Worm (Caenorhabditis elegans) whole organism, early embryonic: ENCODE results near the gene F56A8.9.

Experiments
- B0310.2 ChIP-seq: sonication (generic microtip); optimal IDR thresholded peaks from 2 replicates; lab custom pipeline; 2016; ENCODE audit warnings: mild to moderate bottlenecking, missing genetic modification characterization, missing compliant biosample characterization
- F13C5.2 ChIP-seq: sonication (generic microtip); optimal IDR thresholded peaks from 2 replicates; lab custom pipeline; 2017; ENCODE audit warnings: mild to moderate bottlenecking, missing genetic modification characterization, inconsistent platforms, missing compliant biosample characterization
- aly-1 ChIP-seq: sonication (generic microtip); optimal IDR thresholded peaks from 2 replicates; lab custom pipeline; 2016; ENCODE audit warnings: missing genetic modification characterization, missing compliant biosample characterization
- ama-1 ChIP-seq: fragments of 150-350 bp; optimal IDR thresholded peaks from 2 replicates; lab custom pipeline; 2014
- ceh-13 ChIP-seq: fragments of 200-800 bp; sonication (Bioruptor generic); optimal IDR thresholded peaks from 2 replicates; lab custom pipeline; 2018; ENCODE audit warnings: mild to moderate bottlenecking, missing genetic modification characterization, missing compliant biosample characterization
- ceh-36 ChIP-seq: sonication (generic microtip); optimal IDR thresholded peaks from 2 replicates; lab custom pipeline; 2016; ENCODE audit warnings: missing genetic modification characterization, inconsistent platforms, missing compliant biosample characterization
- ets-7 ChIP-seq: sonication (generic microtip); optimal IDR thresholded peaks from 2 replicates; lab custom pipeline; 2016; ENCODE audit warnings: missing genotype, missing genetic modification characterization, missing compliant biosample characterization
- flt-1 ChIP-seq: fragments of 200-800 bp; sonication (Bioruptor generic); IDR thresholded peaks from 2 replicates; pipeline ENCODE4 v1.3.6; 2022; ENCODE audit warnings: missing genetic modification characterization, missing compliant biosample characterization
- hmbx-1 ChIP-seq: sonication (generic microtip); optimal IDR thresholded peaks from 2 replicates; lab custom pipeline; 2016; ENCODE audit warnings: mild to moderate bottlenecking, missing genetic modification characterization, missing compliant biosample characterization
- hmg-4 ChIP-seq: fragments of 200-800 bp; sonication (Bioruptor generic); optimal IDR thresholded peaks from 2 replicates; lab custom pipeline; 2018; ENCODE audit warnings: mild to moderate bottlenecking, missing genetic modification characterization, missing compliant biosample characterization
- hnd-1 ChIP-seq: sonication (generic microtip); optimal IDR thresholded peaks from 2 replicates; lab custom pipeline; 2016; ENCODE audit warnings: missing genetic modification characterization, missing compliant biosample characterization
- pes-1 ChIP-seq: fragments of 200-800 bp; sonication (Bioruptor generic); IDR thresholded peaks from 2 replicates; pipeline ENCODE4 v1.3.6; 2022; ENCODE audit warnings: missing genetic modification reagents, missing genetic modification characterization, missing compliant biosample characterization
- scrt-1 ChIP-seq: fragments of 200-800 bp; sonication (Bioruptor generic); IDR thresholded peaks from 2 replicates; pipeline ENCODE4 v1.3.6; 2022; ENCODE audit warnings: missing genetic modification characterization, missing compliant biosample characterization
- sea-1 ChIP-seq: fragments of 200-800 bp; sonication (Bioruptor generic); conservative IDR thresholded peaks from 2 replicates; pipeline ENCODE4 v1.3.6; 2022; ENCODE audit warnings: missing genetic modification characterization, missing compliant biosample characterization
- tbx-11 ChIP-seq: fragments of 200-800 bp; sonication (Bioruptor generic); IDR thresholded peaks from 2 replicates; pipeline ENCODE4 v1.3.6; 2022; ENCODE audit warnings: missing genetic modification characterization, missing compliant biosample characterization
- tbx-37 ChIP-seq: fragments of 200-800 bp; sonication (Bioruptor generic); conservative IDR thresholded peaks from 2 replicates; pipeline ENCODE4 v1.3.6; 2022; ENCODE audit warnings: missing genetic modification reagents, missing genetic modification characterization, missing compliant biosample characterization
- tra-4 ChIP-seq: sonication (generic microtip); optimal IDR thresholded peaks from 2 replicates; lab custom pipeline; 2017; ENCODE audit warnings: missing genetic modification characterization, missing compliant biosample characterization

The F56A8.9 gene

ce11 chrIII:13254178-13254725, at the start of gene F56A8.9:
TSS of gene F56A8.9 (plus strand) at chrIII:13254675.
- TF ChIP-seq tra-4 (tag; lab: Kevin White, UChicago) (no peak), aly-1 (tag; lab: Kevin White, UChicago) (no peak), F13C5.2 (tag; lab: Kevin White, UChicago) (no peak), B0310.2 (no peak), scrt-1 (GFP tag; lab: Robert Waterston, UW) (no peak), ets-7 (tag; lab: Kevin White, UChicago) (no peak), hmbx-1 (no peak)

ce11 chrIII:13204682-13205081, 49.8 kb upstream of the F56A8.9 start, which contains the start of gene Y39E4B.11:
TSS of gene Y39E4B.11 (plus strand) at chrIII:13204982.
- no peak for TF ChIP-seq tra-4 (tag; lab: Kevin White, UChicago)
- TF ChIP-seq F13C5.2 (tag; lab: Kevin White, UChicago): no peak
- no peak for TF ChIP-seq ceh-36 (tag; lab: Kevin White, UChicago)
- no peak for TF ChIP-seq ets-7 (tag; lab: Kevin White, UChicago)
- no peak for TF ChIP-seq flt-1 (GFP tag; lab: Robert Waterston, UW)
- TF ChIP-seq tbx-11: no peak
- TF ChIP-seq tbx-37: no peak
- TF ChIP-seq aly-1 (tag; lab: Kevin White, UChicago): no peak
- TF ChIP-seq hnd-1 (tag; lab: Kevin White, UChicago): no peak
- TF ChIP-seq ama-1: no peak
- TF ChIP-seq B0310.2: no peak
- TF ChIP-seq hmg-4 (GFP tag; lab: Kevin White, UChicago): no peak
- TF ChIP-seq sea-1 (GFP tag; lab: Robert Waterston, UW): no peak
- TF ChIP-seq scrt-1 (GFP tag; lab: Robert Waterston, UW): no peak

DNA sequence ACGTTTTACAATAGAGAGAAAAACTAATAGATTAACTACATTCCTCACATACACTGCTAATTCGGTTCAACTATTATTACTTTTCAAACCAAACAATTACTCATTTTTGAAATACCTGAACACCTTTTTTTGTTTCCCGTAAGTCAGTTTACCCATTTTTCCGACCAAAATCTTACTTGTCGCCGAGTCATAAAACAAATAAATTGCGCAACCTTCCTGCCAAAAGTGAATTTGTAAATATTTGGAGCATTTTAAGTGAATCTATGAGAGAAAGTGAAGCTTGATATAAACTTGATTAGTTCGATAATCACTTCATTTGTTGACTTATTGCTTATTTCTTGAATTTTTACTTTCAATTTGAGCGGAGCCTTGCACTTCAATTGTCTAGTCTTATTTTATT, 45.5 kb upstream of the F56A8.9 start:
- no peak for TF ChIP-seq hnd-1 (tag; lab: Kevin White, UChicago)
- no peak for TF ChIP-seq B0310.2
- TF ChIP-seq ceh-36 (tag; lab: Kevin White, UChicago): no peak
- no peak for TF ChIP-seq flt-1 (GFP tag; lab: Robert Waterston, UW)
- no peak for TF ChIP-seq pes-1 (GFP tag; lab: Robert Waterston, UW)
- no peak for TF ChIP-seq ama-1
- no peak for TF ChIP-seq ets-7 (tag; lab: Kevin White, UChicago)
- no peak for TF ChIP-seq tbx-37
- no peak for TF ChIP-seq aly-1 (tag; lab: Kevin White, UChicago)
- TF ChIP-seq scrt-1 (GFP tag; lab: Robert Waterston, UW): no peak
- TF ChIP-seq ceh-13 (GFP tag; lab: Kevin White, UChicago): no peak
- no peak for TF ChIP-seq hmg-4 (GFP tag; lab: Kevin White, UChicago)
- TF ChIP-seq tbx-11: no peak
- TF ChIP-seq sea-1 (GFP tag; lab: Robert Waterston, UW): no peak
- TF ChIP-seq F13C5.2 (tag; lab: Kevin White, UChicago): no peak

DNA sequence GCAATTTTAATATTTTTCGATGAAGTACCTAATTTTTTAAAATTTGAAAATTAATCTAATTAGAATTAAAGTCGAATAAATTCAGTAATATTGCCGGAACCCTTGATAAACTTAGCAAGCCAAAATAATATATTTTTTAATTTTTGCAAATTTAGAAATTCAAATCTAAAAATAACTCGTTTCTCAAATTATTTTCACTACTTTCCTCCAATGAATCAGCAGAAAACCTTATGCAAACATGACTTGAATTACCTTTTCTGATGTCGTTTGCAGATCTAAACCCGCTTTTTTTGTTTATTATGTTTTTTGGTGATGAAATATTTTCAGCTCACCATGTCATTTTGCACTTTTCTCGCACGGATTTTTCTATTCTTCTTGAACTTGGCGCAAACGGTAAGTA, 42.1 kb upstream of the F56A8.9 start, which contains the start of gene tsp-3:
Gene tsp-3 (plus strand): TSS at position 301 of the 400 bp plus-strand sequence.
- TF ChIP-seq tbx-11 (no peak), ceh-36 (tag; lab: Kevin White, UChicago) (no peak), sea-1 (GFP tag; lab: Robert Waterston, UW) (no peak), hmbx-1 (no peak), pes-1 (GFP tag; lab: Robert Waterston, UW) (no peak), B0310.2 (no peak), scrt-1 (GFP tag; lab: Robert Waterston, UW) (no peak), tbx-37 (no peak), ets-7 (tag; lab: Kevin White, UChicago) (no peak), F13C5.2 (tag; lab: Kevin White, UChicago) (no peak), ceh-13 (GFP tag; lab: Kevin White, UChicago) (no peak), hmg-4 (GFP tag; lab: Kevin White, UChicago) (no peak), aly-1 (tag; lab: Kevin White, UChicago) (no peak), flt-1 (GFP tag; lab: Robert Waterston, UW) (no peak), hnd-1 (tag; lab: Kevin White, UChicago) (no peak), tra-4 (tag; lab: Kevin White, UChicago) (no peak), ama-1 (no peak)

ce11 chrIII:13213111-13213510, 41.4 kb upstream of the F56A8.9 start:
- TF ChIP-seq tbx-11: no peak

DNA sequence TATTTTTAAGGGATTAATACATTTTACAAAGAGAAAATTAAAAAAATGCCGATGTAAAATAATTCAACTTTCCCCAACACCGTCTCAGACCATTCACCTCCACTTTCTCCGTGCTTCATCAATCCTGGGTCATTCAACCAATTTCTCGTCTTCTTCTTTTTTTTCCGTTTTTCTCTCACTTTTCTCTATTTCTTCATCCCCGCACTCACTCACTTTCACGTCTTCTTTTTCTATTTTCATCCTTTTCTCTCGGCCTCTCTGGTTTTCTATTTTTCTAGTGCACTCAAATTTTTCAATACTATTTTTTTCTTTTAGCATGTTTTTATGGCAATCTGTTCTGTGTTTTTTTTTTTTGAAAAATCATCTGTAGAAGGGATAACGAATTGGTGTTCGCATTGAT, 38.8 kb upstream of the F56A8.9 start:
- no peak for TF ChIP-seq hmg-4 (GFP tag; lab: Kevin White, UChicago)
- TF ChIP-seq ceh-13 (GFP tag; lab: Kevin White, UChicago): no peak
- no peak for TF ChIP-seq hnd-1 (tag; lab: Kevin White, UChicago)
- no peak for TF ChIP-seq ceh-36 (tag; lab: Kevin White, UChicago)
- no peak for TF ChIP-seq aly-1 (tag; lab: Kevin White, UChicago)
- TF ChIP-seq flt-1 (GFP tag; lab: Robert Waterston, UW): no peak
- TF ChIP-seq ets-7 (tag; lab: Kevin White, UChicago): no peak
- TF ChIP-seq tbx-37: no peak
- TF ChIP-seq tbx-11: no peak
- TF ChIP-seq ama-1: no peak
- TF ChIP-seq tra-4 (tag; lab: Kevin White, UChicago): no peak
- no peak for TF ChIP-seq sea-1 (GFP tag; lab: Robert Waterston, UW)
- TF ChIP-seq pes-1 (GFP tag; lab: Robert Waterston, UW): no peak
- no peak for TF ChIP-seq B0310.2
- no peak for TF ChIP-seq F13C5.2 (tag; lab: Kevin White, UChicago)

- TF ChIP-seq hmbx-1 (no peak), tra-4 (tag; lab: Kevin White, UChicago) (no peak), B0310.2 (no peak), aly-1 (tag; lab: Kevin White, UChicago) (no peak)
These were observed 37.9 kb upstream of the F56A8.9 start for ce11 chrIII:13216488-13217016.
